Worm (Caenorhabditis elegans) whole organism, L4/young adult: ENCODE data around the gene tag-191.

Source experiments
- W03F9.2 ChIP-seq: fragments of 150-350 bp; optimal IDR thresholded peaks from 2 replicates; lab custom pipeline; 2014; ENCODE audit warnings: missing biosample characterization, missing genetic modification characterization
- dao-5 ChIP-seq: sonication (generic microtip); optimal IDR thresholded peaks from 2 replicates; lab custom pipeline; 2016; ENCODE audit warnings: missing genotype, missing genetic modification characterization, moderate library complexity, missing compliant biosample characterization

ce11 chrV:14546569-14546968 is 10.4 kb upstream of the tag-191 start, which contains the start of gene C53A5.13:
- TF ChIP-seq W03F9.2 (tag; lab: Kevin White, UChicago) = no peak
- TF ChIP-seq dao-5 = no peak
